Fruit fly (Drosophila melanogaster): ENCODE measurements around the gene PolZ2.

PolZ2 gene

DNA sequence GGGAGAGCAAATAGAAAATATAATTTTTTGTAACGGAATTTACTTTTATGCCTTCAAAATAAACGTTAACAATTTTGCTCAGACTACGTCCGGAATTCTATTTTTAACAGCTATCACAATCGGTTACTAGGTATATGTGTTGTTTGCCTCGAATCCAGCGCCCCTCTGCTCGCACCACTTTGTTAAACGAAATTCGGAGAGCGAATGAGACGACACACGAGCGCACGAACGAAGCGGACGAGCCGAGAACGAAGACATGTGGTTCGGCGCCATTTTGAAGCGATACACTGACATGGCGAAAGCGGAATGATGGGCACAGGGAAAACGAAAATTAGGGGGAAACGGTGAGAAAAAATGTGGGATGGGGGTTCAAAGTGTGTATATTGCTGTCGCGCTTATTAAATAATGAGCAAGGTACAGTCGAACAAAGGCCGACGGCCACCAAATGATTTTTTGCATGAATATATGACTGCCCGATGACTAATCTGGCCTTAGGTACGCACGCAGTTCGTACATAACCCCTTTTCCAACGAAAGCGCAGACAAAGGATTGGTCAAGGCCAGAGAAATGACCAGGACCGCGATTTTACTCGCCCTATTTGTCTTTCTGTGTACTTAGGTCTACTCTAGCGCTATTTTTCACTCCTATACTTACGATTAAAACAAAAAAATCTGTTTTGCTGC, 11.8 kb downstream of the PolZ2 start (continued):
- no peak for TF ChIP-seq CG8478 (optimal IDR thresholded peaks at IDR 0.05)
- no peak for TF ChIP-seq unc-4 (GFP tag; IDR thresholded peaks at IDR 0.05; ENCODE audit: partially characterized antibody)
- TF ChIP-seq HLHmδ (GFP tag; optimal IDR thresholded peaks at IDR 0.05) = peak; percentile 89
- no peak for TF ChIP-seq ssp (GFP tag; IDR thresholded peaks at IDR 0.05)
- TF ChIP-seq sens-2 (GFP tag; IDR thresholded peaks at IDR 0.05) = no peak
- TF ChIP-seq bsh (GFP tag; optimal IDR thresholded peaks at IDR 0.05) = peak; percentile 11 to 23
- no peak for TF ChIP-seq CrebB (tag; optimal IDR thresholded peaks at IDR 0.05)
- TF ChIP-seq ttk (GFP tag; IDR thresholded peaks at IDR 0.05) = no peak
- TF ChIP-seq D (optimal IDR thresholded peaks at IDR 0.05) = peak; percentile 65
- TF ChIP-seq D (GFP tag; optimal IDR thresholded peaks at IDR 0.05) = no peak
- TF ChIP-seq Usf (GFP tag; optimal IDR thresholded peaks at IDR 0.05) = no peak
- peak; percentile 14 for TF ChIP-seq exex (tag; optimal IDR thresholded peaks at IDR 0.05)
- peak; percentile 1 for TF ChIP-seq CHES-1-like (GFP tag; optimal IDR thresholded peaks at IDR 0.05)
- no peak for TF ChIP-seq CG31365 (tag; optimal IDR thresholded peaks at IDR 0.05)
- peak; percentile 89 for TF ChIP-seq CG10431 (GFP tag; optimal IDR thresholded peaks at IDR 0.05)
- TF ChIP-seq nerfin-1 (tag; optimal IDR thresholded peaks at IDR 0.05) = peak; percentile 78
- TF ChIP-seq tll (GFP tag; optimal IDR thresholded peaks at IDR 0.05) = no peak
- TF ChIP-seq CG10147 (GFP tag; optimal IDR thresholded peaks at IDR 0.05) = no peak
- no peak for TF ChIP-seq Oli (tag; optimal IDR thresholded peaks at IDR 0.05)
- TF ChIP-seq dysf (GFP tag; IDR thresholded peaks at IDR 0.05) = no peak
- no peak for TF ChIP-seq CG1233 (GFP tag; optimal IDR thresholded peaks at IDR 0.05)
- TF ChIP-seq ash1 (GFP tag; optimal IDR thresholded peaks at IDR 0.05) = no peak
- TF ChIP-seq CG8924 (tag; optimal IDR thresholded peaks at IDR 0.05) = peak; percentile 55
- no peak for TF ChIP-seq CG15601 (tag; optimal IDR thresholded peaks at IDR 0.05)
- no peak for TF ChIP-seq CG11723 (GFP tag; optimal IDR thresholded peaks at IDR 0.05)
- TF ChIP-seq lilli (GFP tag; optimal IDR thresholded peaks at IDR 0.05) = peak; percentile 25
- TF ChIP-seq CG18476 (GFP tag; optimal IDR thresholded peaks at IDR 0.05) = no peak
- no peak for TF ChIP-seq stwl (tag; optimal IDR thresholded peaks at IDR 0.05)
- no peak for TF ChIP-seq CG13624 (GFP tag; optimal IDR thresholded peaks at IDR 0.05)
- no peak for TF ChIP-seq CG11398 (GFP tag; optimal IDR thresholded peaks at IDR 0.05)
- no peak for TF ChIP-seq peb (GFP tag; IDR thresholded peaks at IDR 0.05)
- no peak for TF ChIP-seq Sox100B (GFP tag; optimal IDR thresholded peaks at IDR 0.05)
- TF ChIP-seq CG3065 (GFP tag; optimal IDR thresholded peaks at IDR 0.05) = no peak
- TF ChIP-seq gcm (GFP tag; optimal IDR thresholded peaks at IDR 0.05) = no peak
- TF ChIP-seq zf30C (GFP tag; optimal IDR thresholded peaks at IDR 0.05) = no peak
- TF ChIP-seq nau (GFP tag; optimal IDR thresholded peaks at IDR 0.05) = no peak
- TF ChIP-seq Sox102F (GFP tag; optimal IDR thresholded peaks at IDR 0.05) = no peak
- TF ChIP-seq HLH4C (GFP tag; IDR thresholded peaks at IDR 0.05; ENCODE audit: partially characterized antibody) = no peak
- TF ChIP-seq Fer3 (tag; optimal IDR thresholded peaks at IDR 0.05) = peak; percentile 18
- TF ChIP-seq crp (GFP tag; optimal IDR thresholded peaks at IDR 0.05) = no peak
- TF ChIP-seq kni (GFP tag; optimal IDR thresholded peaks at IDR 0.05) = peak; percentile 76
- TF ChIP-seq CG12071 (GFP tag; optimal IDR thresholded peaks at IDR 0.05) = no peak
- TF ChIP-seq CG1792 (GFP tag; optimal IDR thresholded peaks at IDR 0.05) = no peak
- no peak for TF ChIP-seq abd-A (tag; optimal IDR thresholded peaks at IDR 0.05)
- TF ChIP-seq sug (tag; optimal IDR thresholded peaks at IDR 0.05) = peak; percentile 70
- TF ChIP-seq fd102C (GFP tag; optimal IDR thresholded peaks at IDR 0.05) = no peak
- TF ChIP-seq toy (GFP tag; IDR thresholded peaks at IDR 0.05) = no peak
- TF ChIP-seq Med (GFP tag) = peak; percentile 84
- TF ChIP-seq CG12659 (GFP tag; optimal IDR thresholded peaks at IDR 0.05) = peak; percentile 16

All from whole organism, embryonic.